Worm (Caenorhabditis elegans): Measurements from ENCODE around the gene R07D5.2.

ce11 chrX:15120545-15120944 is 4.1 kb upstream of the R07D5.2 start:
- TF ChIP-seq him-1 (tag; optimal IDR thresholded peaks at IDR 0.05) (no peak), dao-5 (tag; optimal IDR thresholded peaks at IDR 0.05) (no peak)

Measured in whole organism, L4/young adult.